Fruit fly (Drosophila melanogaster): ENCODE data around the gene XRCC1.

- TF ChIP-seq br (GFP tag; optimal IDR thresholded peaks at IDR 0.05) (no peak), sage (GFP tag; optimal IDR thresholded peaks at IDR 0.05) (no peak), Dif (GFP tag; optimal IDR thresholded peaks at IDR 0.05; ENCODE audit: partially characterized antibody) (no peak), lola (GFP tag; optimal IDR thresholded peaks at IDR 0.05) (no peak), usp (GFP tag; optimal IDR thresholded peaks at IDR 0.05) (no peak), OdsH (GFP tag; optimal IDR thresholded peaks at IDR 0.05) (no peak), pan (optimal IDR thresholded peaks at IDR 0.05) (no peak), CrebA (GFP tag; optimal IDR thresholded peaks at IDR 0.05; ENCODE audit: borderline replicate concordance) (no peak)
These were observed 24.1 kb upstream of the XRCC1 start, which contains the start of gene CG3323 for dm6 chrX:5305591-5305990.

Measured in whole organism, wandering third instar larva.